Worm (Caenorhabditis elegans) whole organism, L3 larva: Measurements from ENCODE around the gene F59A6.13.

Experiments used
- R02D3.7 ChIP-seq: fragments of 150-350 bp; optimal IDR thresholded peaks from 2 replicates; lab custom pipeline; 2014; ENCODE audit warnings: missing biosample characterization, missing genetic modification characterization
- elt-2 ChIP-seq: sonication (generic microtip); optimal IDR thresholded peaks from 2 replicates; lab custom pipeline; 2016; ENCODE audit warnings: missing genetic modification reagents, mild to moderate bottlenecking, missing genetic modification characterization, missing compliant biosample characterization
- nhr-11 ChIP-seq: fragments of 150-350 bp; optimal IDR thresholded peaks from 2 replicates; lab custom pipeline; 2014; ENCODE audit warnings: missing biosample characterization, missing genetic modification characterization
- nhr-237 ChIP-seq: fragments of 150-350 bp; optimal IDR thresholded peaks from 2 replicates; lab custom pipeline; 2014; ENCODE audit warnings: missing biosample characterization, missing genetic modification characterization
- nhr-28 ChIP-seq: fragments of 150-350 bp; optimal IDR thresholded peaks from 2 replicates; lab custom pipeline; 2014; ENCODE audit warnings: missing biosample characterization, missing genetic modification characterization
- pqm-1 ChIP-seq: fragments of 150-350 bp; optimal IDR thresholded peaks from 2 replicates; lab custom pipeline; 2017; ENCODE audit warnings: missing biosample characterization, missing genetic modification characterization, inconsistent platforms
- sea-2 ChIP-seq: fragments of 150-350 bp; sonication (generic microtip); optimal IDR thresholded peaks from 4 replicates; lab custom pipeline; 2014; ENCODE audit warnings: missing biosample characterization, missing genetic modification reagents, missing genetic modification characterization
- unc-62 ChIP-seq: fragments of 150-350 bp; sonication (generic microtip); optimal IDR thresholded peaks from 4 replicates; lab custom pipeline; 2014; ENCODE audit warnings: missing biosample characterization, missing genetic modification reagents, missing genetic modification characterization

ce11 chrII:5021518-5021917, 1.1 kb upstream of the F59A6.13 start:
- no peak for TF ChIP-seq elt-2 (tag; lab: Kevin White, UChicago)
- no peak for TF ChIP-seq R02D3.7 (tag; lab: Kevin White, UChicago)
- TF ChIP-seq nhr-237 (tag; lab: Kevin White, UChicago), result no peak
- no peak for TF ChIP-seq nhr-28 (tag; lab: Kevin White, UChicago)
- no peak for TF ChIP-seq sea-2 (GFP tag; lab: Kevin White, UChicago)
- no peak for TF ChIP-seq pqm-1 (tag; lab: Kevin White, UChicago)
- no peak for TF ChIP-seq unc-62 (GFP tag; lab: Kevin White, UChicago)
- TF ChIP-seq nhr-11, result no peak
